Fruit fly (Drosophila melanogaster): Measurements from ENCODE around the gene Apc.
A peak's percentile ranks its signal among the peaks of the same experiment; 100 is the strongest.

Gene Apc

dm6 chr3R:28851966-28852377 is 7.4 kb upstream of the Apc start:
- TF ChIP-seq CG6808 (GFP tag; optimal IDR thresholded peaks at IDR 0.05) = peak; percentile 40
- peak; percentile 44 for TF ChIP-seq CG10669 (GFP tag; optimal IDR thresholded peaks at IDR 0.05)
- no peak for TF ChIP-seq Blimp-1 (GFP tag; optimal IDR thresholded peaks at IDR 0.05)
- no peak for TF ChIP-seq dsx (GFP tag; optimal IDR thresholded peaks at IDR 0.05; ENCODE audit: poor library complexity, severe bottlenecking)
- TF ChIP-seq CG6163 (GFP tag; IDR thresholded peaks at IDR 0.05) = peak; percentile 62; the same call in 1 of the 3 replicates
- TF ChIP-seq CG32006 (GFP tag; optimal IDR thresholded peaks at IDR 0.05) = peak; percentile 88
- peak; percentile 37 for TF ChIP-seq CG16779 (tag; optimal IDR thresholded peaks at IDR 0.05)
- TF ChIP-seq Eip78C (GFP tag) = peak; percentile 86
- no peak for TF ChIP-seq Hr38 (GFP tag; optimal IDR thresholded peaks at IDR 0.05)
- TF ChIP-seq CG10631 (GFP tag; optimal IDR thresholded peaks at IDR 0.05) = peak; percentile 77
- peak; percentile 10 for TF ChIP-seq fd59A (GFP tag; optimal IDR thresholded peaks at IDR 0.05)
- TF ChIP-seq CG11294 (GFP tag; IDR thresholded peaks at IDR 0.05) = no peak
- peak; percentile 61 for TF ChIP-seq spab (GFP tag; optimal IDR thresholded peaks at IDR 0.05)
- TF ChIP-seq CG11762 (GFP tag; optimal IDR thresholded peaks at IDR 0.05; ENCODE audit: insufficient read depth) = no peak
- no peak for TF ChIP-seq fkh (GFP tag; optimal IDR thresholded peaks at IDR 0.05)
- TF ChIP-seq CG3032 (tag; optimal IDR thresholded peaks at IDR 0.05) = peak; percentile 31
- peak; percentile 18 to 36 for TF ChIP-seq ss (GFP tag; optimal IDR thresholded peaks at IDR 0.05)
- TF ChIP-seq Hr4 (GFP tag; optimal IDR thresholded peaks at IDR 0.05) = peak; percentile 67
- TF ChIP-seq CG6276 (GFP tag; optimal IDR thresholded peaks at IDR 0.05) = peak; percentile 57
- TF ChIP-seq CG6792 (GFP tag; optimal IDR thresholded peaks at IDR 0.05) = peak; percentile 25
- TF ChIP-seq vri (GFP tag; optimal IDR thresholded peaks at IDR 0.05) = no peak
- no peak for TF ChIP-seq cyc (GFP tag; optimal IDR thresholded peaks at IDR 0.05)
- TF ChIP-seq CG7368 (GFP tag; optimal IDR thresholded peaks at IDR 0.05) = peak; percentile 25
- no peak for TF ChIP-seq CG1621 (tag; optimal IDR thresholded peaks at IDR 0.05)
- peak; percentile 47 for TF ChIP-seq esn (GFP tag; optimal IDR thresholded peaks at IDR 0.05)
- TF ChIP-seq salr (GFP tag; optimal IDR thresholded peaks at IDR 0.05) = peak in 1 of 2 experiments; percentile 79
- peak; percentile 51 for TF ChIP-seq Eip75B (GFP tag; optimal IDR thresholded peaks at IDR 0.05)
- peak; percentile 75 for TF ChIP-seq svp (GFP tag)
- peak; percentile 45 for TF ChIP-seq topi (GFP tag; optimal IDR thresholded peaks at IDR 0.05)
- TF ChIP-seq CG8119 (GFP tag; IDR thresholded peaks at IDR 0.05) = peak; percentile 38; the same call in 1 of the 3 replicates
- peak; percentile 25 for TF ChIP-seq Lpt (GFP tag; optimal IDR thresholded peaks at IDR 0.05)
- peak; percentile 63 for TF ChIP-seq Sox14 (GFP tag; optimal IDR thresholded peaks at IDR 0.05)
- no peak for TF ChIP-seq CG31627 (GFP tag; optimal IDR thresholded peaks at IDR 0.05)
- TF ChIP-seq eg (GFP tag; IDR thresholded peaks at IDR 0.05) = no peak; the same call in 2 of the 3 replicates
- TF ChIP-seq CG15336 (GFP tag; IDR thresholded peaks at IDR 0.05) = no peak
- TF ChIP-seq net (GFP tag; optimal IDR thresholded peaks at IDR 0.05) = peak; percentile 65
- TF ChIP-seq Ets21C (GFP tag; optimal IDR thresholded peaks at IDR 0.05) = no peak
- no peak for TF ChIP-seq CG6854 (GFP tag; optimal IDR thresholded peaks at IDR 0.05)
- no peak for TF ChIP-seq fd85E (GFP tag; optimal IDR thresholded peaks at IDR 0.05)
- TF ChIP-seq CG4318 (GFP tag; optimal IDR thresholded peaks at IDR 0.05) = peak; percentile 69
- peak; percentile 57 for TF ChIP-seq CG3919 (GFP tag; optimal IDR thresholded peaks at IDR 0.05)
- TF ChIP-seq Sox102F (GFP tag; optimal IDR thresholded peaks at IDR 0.05) = no peak
- peak; percentile 33 for TF ChIP-seq CG8632 (GFP tag; optimal IDR thresholded peaks at IDR 0.05)
- peak; percentile 5 for TF ChIP-seq Hr39 (GFP tag; optimal IDR thresholded peaks at IDR 0.05)
- TF ChIP-seq achi (GFP tag; optimal IDR thresholded peaks at IDR 0.05) = peak; percentile 58
- peak; percentile 53 for TF ChIP-seq dac (GFP tag; optimal IDR thresholded peaks at IDR 0.05)
- TF ChIP-seq acj6 (GFP tag; optimal IDR thresholded peaks at IDR 0.05) = peak; percentile 64
- TF ChIP-seq Gug (GFP tag; IDR thresholded peaks at IDR 0.05) = no peak
- TF ChIP-seq CG11902 (GFP tag; optimal IDR thresholded peaks at IDR 0.05) = no peak
- peak; percentile 41 for TF ChIP-seq CG34406 (GFP tag; optimal IDR thresholded peaks at IDR 0.05)
- peak; percentile 38 for TF ChIP-seq pdm3 (GFP tag; optimal IDR thresholded peaks at IDR 0.05)
- peak; percentile 28 for TF ChIP-seq Ets96B (tag; optimal IDR thresholded peaks at IDR 0.05)
